Worm (Caenorhabditis elegans) whole organism, young adult: ENCODE data around the gene npp-5.
A peak's percentile ranks its signal among the peaks of the same experiment; 100 is the strongest.

Experiments
- B0336.3 ChIP-seq: fragments of 200-800 bp; sonication (Bioruptor generic); IDR thresholded peaks from 2 replicates; pipeline ENCODE4 v1.3.6; 2022; ENCODE audit warnings: missing genetic modification characterization, missing compliant biosample characterization
- C06A6.2 ChIP-seq: fragments of 200-800 bp; sonication (Bioruptor generic); conservative IDR thresholded peaks from 2 replicates; pipeline ENCODE4 v1.3.6; 2022; ENCODE audit warnings: missing genetic modification characterization, missing compliant biosample characterization
- F22D6.2 ChIP-seq: sonication (generic microtip); optimal IDR thresholded peaks from 2 replicates; lab custom pipeline; 2016; ENCODE audit warnings: mild to moderate bottlenecking, missing genetic modification characterization, missing compliant biosample characterization
- F23B12.7 ChIP-seq: sonication (generic microtip); optimal IDR thresholded peaks from 2 replicates; lab custom pipeline; 2017; ENCODE audit warnings: missing genetic modification characterization, mild to moderate bottlenecking, missing compliant biosample characterization, antibody characterized with exemption, moderate library complexity; ENCODE audit not compliant: insufficient read depth
- F33H1.4 ChIP-seq: fragments of 200-800 bp; sonication (Bioruptor generic); IDR thresholded peaks from 2 replicates; pipeline ENCODE4 v1.3.6; 2022; ENCODE audit warnings: missing genetic modification reagents, missing genetic modification characterization, missing compliant biosample characterization
- F37B4.10 ChIP-seq: fragments of 200-800 bp; sonication (Bioruptor generic); IDR thresholded peaks from 2 replicates; pipeline ENCODE4 v1.3.6; 2022; ENCODE audit warnings: missing genetic modification characterization, missing compliant biosample characterization
- F39B2.1 ChIP-seq: fragments of 200-800 bp; sonication (Bioruptor generic); IDR thresholded peaks from 2 replicates; pipeline ENCODE4 v1.3.6; 2022; ENCODE audit warnings: missing genetic modification reagents, missing genetic modification characterization, missing compliant biosample characterization
- F55B11.4 ChIP-seq: sonication (generic microtip); optimal IDR thresholded peaks from 2 replicates; lab custom pipeline; 2016; ENCODE audit warnings: missing compliant biosample characterization, missing genetic modification characterization, borderline replicate concordance; ENCODE audit not compliant: insufficient read depth
- Y53F4B.3 ChIP-seq: fragments of 200-800 bp; sonication (Bioruptor generic); IDR thresholded peaks from 2 replicates; pipeline ENCODE4 v1.3.6; 2022; ENCODE audit warnings: missing genetic modification reagents, missing genetic modification characterization, missing compliant biosample characterization
- Y53G8AR.9 ChIP-seq: fragments of 200-800 bp; sonication (Bioruptor generic); conservative IDR thresholded peaks from 2 replicates; pipeline ENCODE4 v1.3.6; 2022; ENCODE audit warnings: missing genetic modification reagents, missing genetic modification characterization, missing compliant biosample characterization
- Y56A3A.18 ChIP-seq: fragments of 200-800 bp; sonication (Bioruptor generic); IDR thresholded peaks from 2 replicates; pipeline ENCODE4 v1.3.6; 2022; ENCODE audit warnings: missing genetic modification reagents, missing genetic modification characterization, missing compliant biosample characterization
- ZK185.1 ChIP-seq: sonication (generic microtip); optimal IDR thresholded peaks from 2 replicates; lab custom pipeline; 2016; ENCODE audit warnings: mild to moderate bottlenecking, missing genetic modification characterization, missing compliant biosample characterization; ENCODE audit not compliant: poor library complexity, severe bottlenecking
- ama-1 ChIP-seq, 3 experiments: fragments of 150-350 bp in 1 of 3; sonication (generic microtip) in 2 of 3; optimal IDR thresholded peaks; 2 replicates each; lab custom pipeline; 2014 to 2018; ENCODE audit warnings: missing biosample characterization in 2 of 3, missing genetic modification characterization in 2 of 3, missing genetic modification reagents in 2 of 3
- atf-7 ChIP-seq: sonication (generic microtip); optimal IDR thresholded peaks from 2 replicates; lab custom pipeline; 2017; ENCODE audit warnings: mild to moderate bottlenecking, missing genetic modification characterization, missing compliant biosample characterization
- ccch-3 ChIP-seq: fragments of 200-800 bp; sonication (Bioruptor generic); optimal IDR thresholded peaks from 2 replicates; lab custom pipeline; 2018; ENCODE audit warnings: mild to moderate bottlenecking, missing genetic modification characterization, missing compliant biosample characterization
- cebp-1 ChIP-seq, 2 experiments: fragments of 200-800 bp in 1 of 2; sonication (Bioruptor generic) in 1 of 2; sonication (generic microtip) in 1 of 2; IDR thresholded peaks in 1 of 2; optimal IDR thresholded peaks in 1 of 2; 2 replicates each; pipeline versions ENCODE4 v1.3.6 to Lab custom; 2017 to 2022; ENCODE audit warnings: missing compliant biosample characterization in 2 of 2, missing genetic modification characterization in 2 of 2, mild to moderate bottlenecking in 1 of 2, missing genetic modification reagents in 1 of 2, moderate library complexity in 1 of 2
- cebp-2 ChIP-seq: fragments of 200-800 bp; sonication (Bioruptor generic); IDR thresholded peaks from 2 replicates; pipeline ENCODE4 v1.3.6; 2022; ENCODE audit warnings: missing genetic modification characterization, missing compliant biosample characterization
- ceh-58 ChIP-seq: fragments of 200-800 bp; sonication (Bioruptor generic); IDR thresholded peaks from 2 replicates; pipeline ENCODE4 v1.3.6; 2022; ENCODE audit warnings: missing genetic modification characterization, missing compliant biosample characterization
- chd-7 ChIP-seq: sonication (generic microtip); optimal IDR thresholded peaks from 2 replicates; lab custom pipeline; 2016; ENCODE audit warnings: mild to moderate bottlenecking, missing genetic modification characterization, moderate library complexity, missing compliant biosample characterization
- die-1 ChIP-seq: sonication (generic microtip); optimal IDR thresholded peaks from 2 replicates; lab custom pipeline; 2016; ENCODE audit warnings: missing genotype, mild to moderate bottlenecking, missing genetic modification characterization, missing compliant biosample characterization
- dox-1 ChIP-seq: fragments of 200-800 bp; sonication (Bioruptor generic); IDR thresholded peaks from 2 replicates; pipeline ENCODE4 v1.3.6; 2022; ENCODE audit warnings: missing genetic modification reagents, missing genetic modification characterization, missing compliant biosample characterization
- dpff-1 ChIP-seq: sonication (generic microtip); optimal IDR thresholded peaks from 2 replicates; lab custom pipeline; 2017; ENCODE audit warnings: mild to moderate bottlenecking, missing genetic modification characterization, missing compliant biosample characterization
- efl-1 ChIP-seq: fragments of 150-350 bp; optimal IDR thresholded peaks from 2 replicates; lab custom pipeline; 2014; ENCODE audit warnings: missing biosample characterization, missing genetic modification reagents, missing genetic modification characterization
- gei-17 ChIP-seq: fragments of 200-800 bp; sonication (Bioruptor generic); optimal IDR thresholded peaks from 2 replicates; lab custom pipeline; 2018; ENCODE audit warnings: mild to moderate bottlenecking, missing genetic modification characterization, missing compliant biosample characterization
- hlh-26 ChIP-seq: fragments of 200-800 bp; sonication (Bioruptor generic); conservative IDR thresholded peaks from 2 replicates; pipeline ENCODE4 v1.3.6; 2022; ENCODE audit warnings: missing genetic modification reagents, missing genetic modification characterization, missing compliant biosample characterization
- hsf-1 ChIP-seq: fragments of 200-800 bp; sonication (Bioruptor generic); IDR thresholded peaks from 2 replicates; pipeline ENCODE4 v1.3.6; 2022; ENCODE audit warnings: missing genetic modification reagents, missing genetic modification characterization, missing compliant biosample characterization
- let-607 ChIP-seq, 2 experiments: fragments of 200-800 bp in 1 of 2; sonication (Bioruptor generic) in 1 of 2; sonication (generic microtip) in 1 of 2; optimal IDR thresholded peaks; 2 replicates each; lab custom pipeline; 2016 to 2018; ENCODE audit warnings: mild to moderate bottlenecking in 2 of 2, missing compliant biosample characterization in 2 of 2, missing genetic modification characterization in 2 of 2, moderate library complexity in 2 of 2, missing genotype in 1 of 2
- lin-35 ChIP-seq, 3 experiments: fragments of 150-350 bp in 2 of 3; sonication (generic microtip) in 1 of 3; optimal IDR thresholded peaks; 2 replicates each; lab custom pipeline; 2014 to 2018; ENCODE audit warnings: missing biosample characterization in 3 of 3, missing genetic modification characterization in 3 of 3, missing genetic modification reagents in 3 of 3
- madf-3 ChIP-seq: fragments of 200-800 bp; sonication (Bioruptor generic); IDR thresholded peaks from 2 replicates; pipeline ENCODE4 v1.3.6; 2022; ENCODE audit warnings: missing genetic modification reagents, missing genetic modification characterization, missing compliant biosample characterization
- madf-6 ChIP-seq: fragments of 200-800 bp; sonication (Bioruptor generic); IDR thresholded peaks from 2 replicates; pipeline ENCODE4 v1.3.6; 2022; ENCODE audit warnings: missing genetic modification reagents, missing genetic modification characterization, missing compliant biosample characterization
- mes-4 ChIP-seq: sonication (generic microtip); optimal IDR thresholded peaks from 2 replicates; lab custom pipeline; 2016; ENCODE audit warnings: missing genotype, missing genetic modification characterization, missing compliant biosample characterization
- nfya-1 ChIP-seq: sonication (generic microtip); optimal IDR thresholded peaks from 2 replicates; lab custom pipeline; 2017; ENCODE audit warnings: antibody characterized with exemption, missing compliant biosample characterization, missing genetic modification characterization, borderline replicate concordance; ENCODE audit not compliant: insufficient read depth
- nfyb-1 ChIP-seq: fragments of 200-800 bp; sonication (Bioruptor generic); IDR thresholded peaks from 2 replicates; pipeline ENCODE4 v1.3.6; 2022; ENCODE audit warnings: missing genetic modification reagents, missing genetic modification characterization, missing compliant biosample characterization
- nhr-27 ChIP-seq: fragments of 200-800 bp; sonication (Bioruptor generic); optimal IDR thresholded peaks from 2 replicates; lab custom pipeline; 2018; ENCODE audit warnings: mild to moderate bottlenecking, missing genetic modification characterization, moderate library complexity, missing compliant biosample characterization
- nhr-80 ChIP-seq: sonication (generic microtip); optimal IDR thresholded peaks from 2 replicates; lab custom pipeline; 2016; ENCODE audit warnings: missing genetic modification characterization, missing compliant biosample characterization
- rpc-1 ChIP-seq, 2 experiments: fragments of 150-350 bp in 1 of 2; sonication (generic microtip) in 1 of 2; optimal IDR thresholded peaks; 2 replicates each; lab custom pipeline; 2014 to 2018; ENCODE audit warnings: missing biosample characterization in 1 of 2, missing genetic modification characterization in 1 of 2, missing genetic modification reagents in 1 of 2, missing genotype in 1 of 2
- snpc-1.1 ChIP-seq: sonication (generic microtip); optimal IDR thresholded peaks from 2 replicates; lab custom pipeline; 2017; ENCODE audit warnings: missing genetic modification characterization, mild to moderate bottlenecking, missing compliant biosample characterization, antibody characterized with exemption, moderate library complexity, missing genotype, missing genetic modification reagents; ENCODE audit not compliant: insufficient read depth
- snpc-1.3 ChIP-seq: sonication (generic microtip); optimal IDR thresholded peaks from 2 replicates; lab custom pipeline; 2017; ENCODE audit warnings: missing genetic modification characterization, mild to moderate bottlenecking, missing compliant biosample characterization, antibody characterized with exemption, moderate library complexity, missing genotype, missing genetic modification reagents; ENCODE audit not compliant: insufficient read depth
- tbp1 ChIP-seq: fragments of 200-800 bp; sonication (Bioruptor generic); optimal IDR thresholded peaks from 2 replicates; lab custom pipeline; 2018; ENCODE audit warnings: mild to moderate bottlenecking, missing genetic modification characterization, missing compliant biosample characterization
- tbx-9 ChIP-seq: sonication (generic microtip); optimal IDR thresholded peaks from 2 replicates; lab custom pipeline; 2016; ENCODE audit warnings: borderline replicate concordance, missing genetic modification characterization, inconsistent platforms, missing compliant biosample characterization
- tlf-1 ChIP-seq: fragments of 200-800 bp; sonication (Bioruptor generic); optimal IDR thresholded peaks from 2 replicates; lab custom pipeline; 2018; ENCODE audit warnings: mild to moderate bottlenecking, missing genetic modification characterization, missing compliant biosample characterization
- xnd-1 ChIP-seq: sonication (generic microtip); optimal IDR thresholded peaks from 2 replicates; lab custom pipeline; 2016; ENCODE audit warnings: missing genotype, missing genetic modification reagents, missing genetic modification characterization, missing compliant biosample characterization
- zfh-2 ChIP-seq: fragments of 200-800 bp; sonication (Bioruptor generic); conservative IDR thresholded peaks from 2 replicates; pipeline ENCODE4 v1.3.6; 2022; ENCODE audit warnings: missing genetic modification reagents, missing genetic modification characterization, missing compliant biosample characterization
- zim-3 ChIP-seq: sonication (generic microtip); optimal IDR thresholded peaks from 2 replicates; lab custom pipeline; 2017; ENCODE audit warnings: mild to moderate bottlenecking, missing genetic modification characterization, moderate library complexity, missing compliant biosample characterization
- ztf-25 ChIP-seq: fragments of 200-800 bp; sonication (Bioruptor generic); IDR thresholded peaks from 2 replicates; pipeline ENCODE4 v1.3.6; 2022; ENCODE audit warnings: missing genetic modification reagents, missing genetic modification characterization, missing compliant biosample characterization
- ztf-6 ChIP-seq: fragments of 200-800 bp; sonication (Bioruptor generic); IDR thresholded peaks from 2 replicates; pipeline ENCODE4 v1.3.6; 2022; ENCODE audit warnings: missing genetic modification reagents, missing genetic modification characterization, missing compliant biosample characterization

The npp-5 gene

DNA sequence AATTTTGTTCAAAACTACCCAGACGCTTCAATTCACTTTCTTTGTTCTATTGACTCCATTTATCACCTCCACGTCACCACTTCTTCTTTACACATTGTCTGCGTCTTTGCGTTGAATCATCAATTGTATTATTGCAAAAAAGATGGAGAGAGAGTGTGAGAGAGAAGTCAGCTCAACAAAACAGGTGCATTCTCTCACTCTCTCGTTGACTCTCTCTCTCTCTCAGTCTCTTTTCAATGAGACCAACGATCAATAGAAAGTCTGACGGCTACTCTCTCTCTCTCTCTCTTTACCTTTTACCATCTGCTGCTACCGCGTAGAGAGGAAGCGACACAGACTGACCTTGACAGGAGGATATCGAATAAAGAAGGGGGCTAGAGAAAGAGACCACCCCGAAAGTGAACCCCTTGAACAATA lies 36.1 kb upstream of the npp-5 start (continued):
- TF ChIP-seq xnd-1 (tag; lab: Kevin White, UChicago), result no peak
- peak; percentile 23; the same call in 1 of the 2 replicates for TF ChIP-seq B0336.3
- TF ChIP-seq madf-3 (GFP tag; lab: Robert Waterston, UW), result no peak
- peak in 1 of 2 experiments; percentile 76 for TF ChIP-seq let-607 (tag; optimal IDR thresholded peaks at IDR 0.05; lab: Kevin White, UChicago)
- TF ChIP-seq ztf-6, result no peak
- no peak for TF ChIP-seq hsf-1 (GFP tag; lab: Robert Waterston, UW)
- TF ChIP-seq C06A6.2 (GFP tag; lab: Robert Waterston, UW), result peak; percentile 55; the same call in 1 of the 2 replicates
- TF ChIP-seq tbx-9, result no peak
- TF ChIP-seq rpc-1 (optimal IDR thresholded peaks at IDR 0.05; lab: Kevin White, UChicago), result no peak
- no peak for TF ChIP-seq rpc-1 (tag; optimal IDR thresholded peaks at IDR 0.05; lab: Kevin White, UChicago)
- no peak for TF ChIP-seq ztf-25 (GFP tag; lab: Robert Waterston, UW)
- TF ChIP-seq gei-17, result peak; percentile 44
- TF ChIP-seq ama-1 (optimal IDR thresholded peaks at IDR 0.05; lab: Kevin White, UChicago), result peak; percentile 93
- TF ChIP-seq ama-1 (GFP tag; optimal IDR thresholded peaks at IDR 0.05; lab: Kevin White, UChicago), result peak in 1 of 2 experiments; percentile 33
- peak; percentile 66 for TF ChIP-seq chd-7 (tag; lab: Kevin White, UChicago)
- TF ChIP-seq madf-6 (GFP tag; lab: Robert Waterston, UW), result no peak
- no peak for TF ChIP-seq F22D6.2 (tag; lab: Kevin White, UChicago)
- TF ChIP-seq cebp-1 (GFP tag; IDR thresholded peaks at IDR 0.05; lab: Robert Waterston, UW), result no peak
- TF ChIP-seq cebp-1 (tag; optimal IDR thresholded peaks at IDR 0.05; lab: Kevin White, UChicago), result peak; percentile 31
- no peak for TF ChIP-seq F39B2.1 (GFP tag; lab: Robert Waterston, UW)
- TF ChIP-seq ZK185.1 (tag; lab: Kevin White, UChicago), result peak; percentile 44
- no peak for TF ChIP-seq Y53F4B.3 (GFP tag; lab: Robert Waterston, UW)
- TF ChIP-seq snpc-1.3, result no peak
- no peak for TF ChIP-seq ceh-58 (GFP tag; lab: Robert Waterston, UW)
- no peak for TF ChIP-seq ccch-3 (GFP tag; lab: Kevin White, UChicago)
- TF ChIP-seq zim-3 (tag; lab: Kevin White, UChicago), result no peak
- no peak for TF ChIP-seq F37B4.10
- TF ChIP-seq F23B12.7 (tag; lab: Kevin White, UChicago), result no peak
- no peak for TF ChIP-seq mes-4 (tag; lab: Kevin White, UChicago)
- TF ChIP-seq die-1 (tag; lab: Kevin White, UChicago), result no peak
- peak; percentile 30 for TF ChIP-seq nhr-80 (tag; lab: Kevin White, UChicago)
- TF ChIP-seq F33H1.4 (GFP tag; lab: Robert Waterston, UW), result no peak
- TF ChIP-seq Y56A3A.18 (GFP tag; lab: Robert Waterston, UW), result 0 out of 2 replicates have a peak, but pooled peaks have one; percentile 6
- TF ChIP-seq efl-1 (GFP tag; lab: Kevin White, UChicago), result no peak
- no peak for TF ChIP-seq dox-1 (GFP tag; lab: Robert Waterston, UW)
- no peak for TF ChIP-seq Y53G8AR.9
- TF ChIP-seq zfh-2, result peak; percentile 64
- TF ChIP-seq cebp-2 (GFP tag; lab: Robert Waterston, UW), result no peak
- no peak for TF ChIP-seq nfya-1 (tag; lab: Kevin White, UChicago)
- TF ChIP-seq nfyb-1, result peak; percentile 34; the same call in 1 of the 2 replicates
- no peak for TF ChIP-seq nhr-27 (tag; lab: Kevin White, UChicago)
- no peak for TF ChIP-seq hlh-26 (GFP tag; lab: Robert Waterston, UW)
- TF ChIP-seq lin-35 (GFP tag; optimal IDR thresholded peaks at IDR 0.05; lab: Kevin White, UChicago), result peak in 1 of 3 experiments; percentile 46
- TF ChIP-seq tlf-1 (GFP tag; lab: Kevin White, UChicago), result peak; percentile 59
- TF ChIP-seq F55B11.4 (tag; lab: Kevin White, UChicago), result no peak
- no peak for TF ChIP-seq snpc-1.1
- TF ChIP-seq tbp1 (GFP tag; lab: Kevin White, UChicago), result peak; percentile 31
- TF ChIP-seq dpff-1 (tag; lab: Kevin White, UChicago), result no peak
- peak; percentile 58 for TF ChIP-seq atf-7 (tag; lab: Kevin White, UChicago)
